Worm (Caenorhabditis elegans) whole organism, midembryonic: ENCODE data around the gene F56F11.1.

Experiments used
- T22C8.4 ChIP-seq: fragments of 200-800 bp; sonication (Bioruptor generic); IDR thresholded peaks from 2 replicates; pipeline ENCODE4 v1.3.6; 2022; ENCODE audit warnings: missing genetic modification characterization, missing compliant biosample characterization
- flt-1 ChIP-seq: fragments of 200-800 bp; sonication (Bioruptor generic); IDR thresholded peaks from 2 replicates; pipeline ENCODE4 v1.3.6; 2022; ENCODE audit warnings: missing genetic modification characterization, missing compliant biosample characterization
- klf-2 ChIP-seq: fragments of 200-800 bp; sonication (Bioruptor generic); conservative IDR thresholded peaks from 2 replicates; pipeline ENCODE4 v1.3.6; 2022; ENCODE audit warnings: missing genetic modification reagents, missing genetic modification characterization, missing compliant biosample characterization
- med-1 ChIP-seq: sonication (generic microtip); optimal IDR thresholded peaks from 2 replicates; lab custom pipeline; 2017; ENCODE audit warnings: missing genetic modification characterization, mild to moderate bottlenecking, missing compliant biosample characterization, antibody characterized with exemption, missing genetic modification reagents; ENCODE audit not compliant: insufficient read depth
- ref-1 ChIP-seq: fragments of 200-800 bp; sonication (Bioruptor generic); conservative IDR thresholded peaks from 2 replicates; pipeline ENCODE4 v1.3.6; 2022; ENCODE audit warnings: missing genetic modification reagents, missing genetic modification characterization, missing compliant biosample characterization
- tab-1 ChIP-seq: fragments of 200-800 bp; sonication (Bioruptor generic); IDR thresholded peaks from 2 replicates; pipeline ENCODE4 v1.3.6; 2022; ENCODE audit warnings: missing genetic modification characterization, missing compliant biosample characterization
- ztf-23 ChIP-seq: fragments of 200-800 bp; sonication (Bioruptor generic); IDR thresholded peaks from 2 replicates; pipeline ENCODE4 v1.3.6; 2022; ENCODE audit warnings: missing genetic modification reagents, missing genetic modification characterization, missing compliant biosample characterization

DNA sequence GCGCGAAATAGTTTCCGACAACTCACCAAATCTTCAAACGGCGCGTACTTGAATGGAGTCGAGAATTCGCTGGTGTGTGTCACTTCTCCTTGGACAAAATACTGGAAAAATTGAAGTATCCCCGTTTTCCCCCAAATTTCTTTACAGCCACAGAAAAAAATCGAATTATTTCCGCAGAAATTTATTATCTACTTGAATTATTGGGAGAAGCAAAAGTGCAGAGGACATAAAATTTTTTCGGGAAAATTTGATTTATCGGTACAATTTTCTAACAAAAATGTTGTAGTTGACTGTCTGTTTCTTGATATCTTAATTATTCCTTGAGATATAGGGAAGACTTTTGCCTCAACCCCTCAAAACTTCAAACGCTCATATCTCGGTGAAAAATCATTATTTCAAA, 31.5 kb downstream of the F56F11.1 start, which contains the start of gene R10F2.4:
- TF ChIP-seq flt-1 (GFP tag; lab: Robert Waterston, UW) (no peak), med-1 (no peak), T22C8.4 (no peak), tab-1 (GFP tag; lab: Robert Waterston, UW) (no peak), klf-2 (GFP tag; lab: Robert Waterston, UW) (no peak), ztf-23 (GFP tag; lab: Robert Waterston, UW) (no peak), ref-1 (GFP tag; lab: Robert Waterston, UW) (no peak)
